Worm (Caenorhabditis elegans) whole organism, mixed stage, embryonic: ENCODE results near the gene sptl-2.
A peak's percentile ranks its signal among the peaks of the same experiment; 100 is the strongest.

Experiments
- M03D4.4 ChIP-seq: sonication (generic microtip); optimal IDR thresholded peaks from 2 replicates; lab custom pipeline; 2017; ENCODE audit warnings: mild to moderate bottlenecking, missing genetic modification characterization, missing compliant biosample characterization
- bed-3 ChIP-seq: fragments of 200-800 bp; sonication (Bioruptor generic); optimal IDR thresholded peaks from 3 replicates; lab custom pipeline; 2018; ENCODE audit warnings: mild to moderate bottlenecking, missing genetic modification characterization, moderate library complexity, missing compliant biosample characterization
- blmp-1 ChIP-seq: fragments of 150-350 bp; optimal IDR thresholded peaks from 2 replicates; lab custom pipeline; 2014; ENCODE audit warnings: missing biosample characterization, missing genetic modification characterization
- ceh-39 ChIP-seq: fragments of 150-350 bp; optimal IDR thresholded peaks from 2 replicates; lab custom pipeline; 2014; ENCODE audit warnings: missing biosample characterization, missing genetic modification characterization
- ceh-43 ChIP-seq: fragments of 200-800 bp; sonication (Bioruptor generic); optimal IDR thresholded peaks from 2 replicates; lab custom pipeline; 2018; ENCODE audit warnings: mild to moderate bottlenecking, missing genetic modification characterization, moderate library complexity, missing compliant biosample characterization
- ceh-83 ChIP-seq: fragments of 200-800 bp; sonication (Bioruptor generic); optimal IDR thresholded peaks from 2 replicates; lab custom pipeline; 2018; ENCODE audit warnings: mild to moderate bottlenecking, missing genetic modification characterization, missing compliant biosample characterization
- ces-1 ChIP-seq: fragments of 150-350 bp; optimal IDR thresholded peaks from 2 replicates; lab custom pipeline; 2014; ENCODE audit warnings: missing biosample characterization, missing genetic modification reagents, missing genetic modification characterization
- cnd-1 ChIP-seq: fragments of 200-800 bp; sonication (Bioruptor generic); optimal IDR thresholded peaks from 2 replicates; lab custom pipeline; 2018; ENCODE audit warnings: mild to moderate bottlenecking, missing genetic modification characterization, missing compliant biosample characterization
- drap-1 ChIP-seq: fragments of 200-800 bp; sonication (Bioruptor generic); optimal IDR thresholded peaks from 3 replicates; lab custom pipeline; 2018; ENCODE audit warnings: mild to moderate bottlenecking, missing genetic modification characterization, missing compliant biosample characterization
- elt-1 ChIP-seq: sonication (generic microtip); optimal IDR thresholded peaks from 2 replicates; lab custom pipeline; 2017; ENCODE audit warnings: missing genetic modification characterization, mild to moderate bottlenecking, missing compliant biosample characterization, antibody characterized with exemption, moderate library complexity, borderline replicate concordance; ENCODE audit not compliant: insufficient read depth
- elt-3 ChIP-seq: fragments of 150-350 bp; optimal IDR thresholded peaks from 2 replicates; lab custom pipeline; 2014; ENCODE audit warnings: missing biosample characterization, missing genetic modification characterization
- flh-1 ChIP-seq: fragments of 200-800 bp; sonication (Bioruptor generic); optimal IDR thresholded peaks from 2 replicates; lab custom pipeline; 2018; ENCODE audit warnings: mild to moderate bottlenecking, missing genetic modification characterization, moderate library complexity, missing compliant biosample characterization
- ham-2 ChIP-seq: fragments of 200-800 bp; sonication (Bioruptor generic); optimal IDR thresholded peaks from 2 replicates; lab custom pipeline; 2018; ENCODE audit warnings: mild to moderate bottlenecking, missing genetic modification characterization, missing compliant biosample characterization
- hlh-1 ChIP-seq: fragments of 150-350 bp; optimal IDR thresholded peaks from 2 replicates; lab custom pipeline; 2014; ENCODE audit warnings: missing biosample characterization, missing genetic modification reagents, missing genetic modification characterization
- lin-13 ChIP-seq: fragments of 150-350 bp; optimal IDR thresholded peaks from 2 replicates; lab custom pipeline; 2014; ENCODE audit warnings: missing biosample characterization, missing genetic modification characterization
- lin-32 ChIP-seq: fragments of 200-800 bp; sonication (Bioruptor generic); optimal IDR thresholded peaks from 2 replicates; lab custom pipeline; 2018; ENCODE audit warnings: mild to moderate bottlenecking, missing genetic modification characterization, missing compliant biosample characterization
- lsy-2 ChIP-seq: fragments of 150-350 bp; optimal IDR thresholded peaks from 2 replicates; lab custom pipeline; 2014; ENCODE audit warnings: missing biosample characterization, missing genetic modification characterization
- mab-5 ChIP-seq: fragments of 150-350 bp; optimal IDR thresholded peaks from 2 replicates; lab custom pipeline; 2014; ENCODE audit warnings: missing biosample characterization, missing genetic modification characterization
- mep-1 ChIP-seq: fragments of 150-350 bp; optimal IDR thresholded peaks from 2 replicates; lab custom pipeline; 2017; ENCODE audit warnings: missing biosample characterization, missing genetic modification reagents, missing genetic modification characterization, inconsistent platforms
- mls-2 ChIP-seq: sonication (generic microtip); optimal IDR thresholded peaks from 2 replicates; lab custom pipeline; 2016; ENCODE audit warnings: mild to moderate bottlenecking, missing genetic modification characterization, moderate library complexity, missing compliant biosample characterization
- nhr-12 ChIP-seq: fragments of 150-350 bp; optimal IDR thresholded peaks from 2 replicates; lab custom pipeline; 2014; ENCODE audit warnings: missing biosample characterization, missing genetic modification characterization
- nhr-2 ChIP-seq: fragments of 150-350 bp; optimal IDR thresholded peaks from 2 replicates; lab custom pipeline; 2014; ENCODE audit warnings: missing biosample characterization, missing genetic modification characterization
- nhr-237 ChIP-seq: fragments of 150-350 bp; optimal IDR thresholded peaks from 2 replicates; lab custom pipeline; 2014; ENCODE audit warnings: missing biosample characterization, missing genetic modification characterization
- nhr-28 ChIP-seq: fragments of 150-350 bp; optimal IDR thresholded peaks from 2 replicates; lab custom pipeline; 2014; ENCODE audit warnings: missing biosample characterization, missing genetic modification characterization
- nhr-76 ChIP-seq: sonication (generic microtip); optimal IDR thresholded peaks from 2 replicates; lab custom pipeline; 2017; ENCODE audit warnings: missing biosample characterization, missing genetic modification characterization
- pha-4 ChIP-seq: fragments of 150-350 bp; optimal IDR thresholded peaks from 2 replicates; lab custom pipeline; 2018; ENCODE audit warnings: missing biosample characterization, missing genetic modification reagents, missing genetic modification characterization
- sem-2 ChIP-seq: fragments of 200-800 bp; sonication (Bioruptor generic); optimal IDR thresholded peaks from 2 replicates; lab custom pipeline; 2018; ENCODE audit warnings: mild to moderate bottlenecking, missing genetic modification characterization, missing compliant biosample characterization
- sptf-1 ChIP-seq: sonication (generic microtip); optimal IDR thresholded peaks from 2 replicates; lab custom pipeline; 2017; ENCODE audit warnings: mild to moderate bottlenecking, missing genetic modification characterization, moderate library complexity, missing compliant biosample characterization
- tbx-8 ChIP-seq: fragments of 200-800 bp; sonication (Bioruptor generic); optimal IDR thresholded peaks from 2 replicates; lab custom pipeline; 2018; ENCODE audit warnings: mild to moderate bottlenecking, missing genetic modification characterization, moderate library complexity, missing compliant biosample characterization
- unc-120 ChIP-seq: sonication (generic microtip); optimal IDR thresholded peaks from 2 replicates; lab custom pipeline; 2017; ENCODE audit warnings: missing genetic modification characterization, missing compliant biosample characterization; ENCODE audit not compliant: poor library complexity, severe bottlenecking
- unc-39 ChIP-seq: fragments of 150-350 bp; optimal IDR thresholded peaks from 2 replicates; lab custom pipeline; 2014; ENCODE audit warnings: missing biosample characterization, missing genetic modification characterization
- unc-62 ChIP-seq: fragments of 150-350 bp; optimal IDR thresholded peaks from 2 replicates; lab custom pipeline; 2014; ENCODE audit warnings: missing biosample characterization, missing genetic modification reagents, missing genetic modification characterization
- zip-8 ChIP-seq: fragments of 150-350 bp; optimal IDR thresholded peaks from 2 replicates; lab custom pipeline; 2014; ENCODE audit warnings: missing biosample characterization, missing genetic modification characterization
- ztf-11 ChIP-seq: fragments of 150-350 bp; optimal IDR thresholded peaks from 2 replicates; lab custom pipeline; 2014; ENCODE audit warnings: missing biosample characterization, missing genetic modification characterization

sptl-2 gene

DNA sequence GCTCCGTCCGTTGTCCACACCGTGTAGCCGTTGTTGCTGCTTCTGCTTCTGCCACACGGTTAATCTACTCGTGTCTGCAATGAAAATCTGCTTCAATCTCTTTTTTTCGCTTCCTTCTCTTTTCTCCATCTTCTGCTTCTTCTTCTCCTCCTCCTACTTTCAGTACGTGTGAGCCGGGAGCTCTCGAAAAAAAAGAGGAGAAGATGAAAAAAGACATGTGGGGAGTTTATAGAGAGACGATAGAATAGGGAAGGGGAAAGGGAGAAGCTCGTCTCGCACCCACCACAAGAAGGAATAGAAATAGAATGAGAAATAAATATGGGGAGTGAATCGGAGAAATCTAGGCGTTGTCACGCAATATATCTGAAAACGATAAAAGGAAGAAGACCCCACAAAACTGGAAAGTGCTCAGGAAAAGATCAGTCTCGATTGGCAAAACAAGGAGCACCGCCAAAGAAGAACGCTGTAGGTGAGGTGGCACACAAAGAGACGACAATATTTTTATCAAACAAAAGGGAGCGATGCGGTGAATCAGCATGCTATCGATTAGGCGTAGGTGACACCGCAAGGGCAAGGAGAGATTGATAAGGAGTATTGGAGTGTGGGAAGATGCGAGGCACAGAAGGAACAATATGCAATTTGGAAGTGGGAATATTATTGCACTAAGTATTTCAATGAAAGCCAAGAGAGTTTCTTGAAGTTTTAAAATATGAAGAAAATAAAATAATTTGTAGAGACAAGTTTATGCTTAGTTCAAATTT is 39.1 kb upstream of the sptl-2 start, which contains the start of gene let-413:
TSS of gene let-413 (minus strand) at position 76 of the 761 bp plus-strand sequence.
- TF ChIP-seq zip-8 (tag; lab: Kevin White, UChicago) (no peak), nhr-2 (tag; lab: Kevin White, UChicago) (no peak), ztf-11 (no peak), hlh-1 (tag; lab: Kevin White, UChicago) (no peak), lsy-2 (no peak), ces-1 (GFP tag; lab: Kevin White, UChicago) (no peak), nhr-237 (tag; lab: Kevin White, UChicago) (no peak)

- TF ChIP-seq lin-13 (tag; lab: Kevin White, UChicago) (no peak), unc-39 (no peak), nhr-237 (tag; lab: Kevin White, UChicago) (peak; percentile 9), mab-5 (tag; lab: Kevin White, UChicago) (no peak), nhr-28 (no peak), sptf-1 (tag; lab: Kevin White, UChicago) (peak; percentile 46), ham-2 (peak; percentile 47), M03D4.4 (tag; lab: Kevin White, UChicago) (no peak), mls-2 (tag; lab: Kevin White, UChicago) (peak; percentile 14), ceh-43 (GFP tag; lab: Kevin White, UChicago) (no peak), drap-1 (peak; percentile 55), unc-120 (no peak), zip-8 (tag; lab: Kevin White, UChicago) (no peak), ztf-11 (no peak), unc-62 (no peak), nhr-2 (tag; lab: Kevin White, UChicago) (peak; percentile 98), flh-1 (GFP tag; lab: Kevin White, UChicago) (no peak), bed-3 (GFP tag; lab: Kevin White, UChicago) (no peak), pha-4 (tag; lab: Kevin White, UChicago) (no peak), hlh-1 (tag; lab: Kevin White, UChicago) (no peak), ceh-83 (no peak), mep-1 (tag; lab: Kevin White, UChicago) (no peak), cnd-1 (tag; lab: Kevin White, UChicago) (peak; percentile 45), nhr-76 (tag; lab: Kevin White, UChicago) (no peak), lin-32 (GFP tag; lab: Kevin White, UChicago) (no peak), ceh-39 (tag; lab: Kevin White, UChicago) (peak; percentile 76), ces-1 (GFP tag; lab: Kevin White, UChicago) (no peak), elt-1 (tag; lab: Kevin White, UChicago) (no peak), tbx-8 (GFP tag; lab: Kevin White, UChicago) (no peak), nhr-12 (tag; lab: Kevin White, UChicago) (no peak), lsy-2 (peak; percentile 51), elt-3 (no peak)
- TF ChIP-seq, all 35 proteins: peak for 9
These were observed 38.2 kb upstream of the sptl-2 start for ce11 chrV:7978798-7979197.

DNA sequence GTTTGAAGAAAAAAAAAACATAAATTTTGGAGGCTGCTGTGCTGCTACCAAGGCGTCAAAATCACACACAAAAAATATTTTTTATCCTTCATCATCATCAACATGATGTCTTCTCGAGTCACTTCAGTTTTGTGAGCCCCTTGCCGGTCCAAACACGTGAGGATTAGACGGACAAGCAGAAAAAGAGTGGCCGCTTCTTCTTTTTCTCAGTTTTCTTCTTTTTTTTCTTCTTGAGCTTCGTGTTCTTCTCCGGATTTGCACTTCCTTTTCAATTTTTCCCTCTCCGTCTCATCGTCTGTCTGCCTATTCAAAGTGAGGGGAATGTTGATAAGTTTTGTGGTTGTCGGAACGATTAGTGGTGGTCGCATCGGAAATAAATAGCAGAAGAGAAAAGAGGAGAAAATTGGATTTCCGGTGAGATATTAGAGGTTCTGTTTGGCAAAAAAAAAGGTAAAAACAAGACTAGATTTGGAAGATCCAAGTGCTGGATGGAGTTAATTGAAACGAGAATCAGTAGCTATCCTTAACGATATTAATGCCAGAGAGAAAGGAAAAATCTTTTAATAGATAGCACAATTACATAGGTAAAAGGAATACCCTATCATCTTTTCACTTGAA is 36.5 kb upstream of the sptl-2 start:
- TF ChIP-seq ces-1 (GFP tag; lab: Kevin White, UChicago) (peak; percentile 27), blmp-1 (no peak)

- TF ChIP-seq sem-2 (GFP tag; lab: Kevin White, UChicago): no peak
- TF ChIP-seq hlh-1 (tag; lab: Kevin White, UChicago): no peak
- TF ChIP-seq nhr-12 (tag; lab: Kevin White, UChicago): no peak
- TF ChIP-seq elt-3: no peak
- no peak for TF ChIP-seq ces-1 (GFP tag; lab: Kevin White, UChicago)
- TF ChIP-seq elt-1 (tag; lab: Kevin White, UChicago): no peak
- no peak for TF ChIP-seq nhr-237 (tag; lab: Kevin White, UChicago)
- TF ChIP-seq mls-2 (tag; lab: Kevin White, UChicago): no peak
- TF ChIP-seq M03D4.4 (tag; lab: Kevin White, UChicago): no peak
- TF ChIP-seq tbx-8 (GFP tag; lab: Kevin White, UChicago): no peak
- no peak for TF ChIP-seq nhr-76 (tag; lab: Kevin White, UChicago)
- TF ChIP-seq lsy-2: no peak
- no peak for TF ChIP-seq nhr-28
- no peak for TF ChIP-seq nhr-2 (tag; lab: Kevin White, UChicago)
- TF ChIP-seq ztf-11: no peak
- TF ChIP-seq pha-4 (tag; lab: Kevin White, UChicago): no peak
- no peak for TF ChIP-seq ham-2
- no peak for TF ChIP-seq zip-8 (tag; lab: Kevin White, UChicago)
- TF ChIP-seq bed-3 (GFP tag; lab: Kevin White, UChicago): no peak
These were observed 35.9 kb upstream of the sptl-2 start, which contains the start of gene F26D11.1 for ce11 chrV:7980993-7981595. TSS of gene F26D11.1 (plus strand) at chrV:7981545.
